Fruit fly (Drosophila melanogaster): ENCODE measurements around the gene Hsp68.

DNA sequence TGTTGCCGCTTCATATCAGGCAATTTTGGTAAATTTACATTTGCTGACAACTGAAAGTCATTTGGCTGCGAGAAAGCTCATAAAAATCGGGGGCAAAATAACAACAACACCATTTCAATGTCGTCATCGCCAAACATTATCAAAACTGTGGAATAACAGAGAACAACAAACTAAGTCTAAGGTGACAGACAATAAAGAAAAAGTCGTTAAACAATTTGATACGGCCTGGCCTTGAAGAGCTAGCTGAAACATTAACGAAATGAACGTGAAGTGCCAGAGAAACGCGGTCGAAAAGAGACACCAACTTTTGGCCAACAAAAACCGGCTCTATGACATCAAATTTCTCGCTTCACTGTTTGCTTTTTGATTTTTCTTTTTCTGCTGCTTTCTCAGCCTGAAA, 33.0 kb upstream of the Hsp68 start:
- no peak for TF ChIP-seq tin (GFP tag; optimal IDR thresholded peaks at IDR 0.05)
- TF ChIP-seq hkb (optimal IDR thresholded peaks at IDR 0.05): no peak
- no peak for TF ChIP-seq hkb (GFP tag; IDR thresholded peaks at IDR 0.05)
- TF ChIP-seq Atf3 (GFP tag; optimal IDR thresholded peaks at IDR 0.05): no peak
- no peak for TF ChIP-seq CG14860 (GFP tag; IDR thresholded peaks at IDR 0.05; ENCODE audit: partially characterized antibody)
- TF ChIP-seq chn (GFP tag; optimal IDR thresholded peaks at IDR 0.05): no peak
- no peak for TF ChIP-seq Max (GFP tag; optimal IDR thresholded peaks at IDR 0.05)
- no peak for TF ChIP-seq NC2α (GFP tag; optimal IDR thresholded peaks at IDR 0.05)
- no peak for TF ChIP-seq bsh (GFP tag; optimal IDR thresholded peaks at IDR 0.05)
- no peak for TF ChIP-seq Ssrp (tag; optimal IDR thresholded peaks at IDR 0.05)
- TF ChIP-seq CG13775 (GFP tag; optimal IDR thresholded peaks at IDR 0.05): no peak
- TF ChIP-seq Hsf (GFP tag; optimal IDR thresholded peaks at IDR 0.05): no peak

Data from whole organism, embryonic.